Fruit fly (Drosophila melanogaster): ENCODE data around the gene RagA-B.

RagA-B gene

dm6 chr3R:8992928-8993579, 8.9 kb upstream of the RagA-B start, which contains the start of gene CG11975 (continued):
- peak; percentile 43; the same call in 1 of the 3 replicates for TF ChIP-seq CG14860 (GFP tag; IDR thresholded peaks at IDR 0.05; ENCODE audit: partially characterized antibody)
- TF ChIP-seq CG12236 (GFP tag; optimal IDR thresholded peaks at IDR 0.05) = peak; percentile 36
- TF ChIP-seq CG12071 (GFP tag; optimal IDR thresholded peaks at IDR 0.05) = no peak
- TF ChIP-seq CG7556 (GFP tag; optimal IDR thresholded peaks at IDR 0.05) = peak; percentile 62
- TF ChIP-seq NfI (GFP tag; optimal IDR thresholded peaks at IDR 0.05) = peak; percentile 68
- 0 out of 2 replicates have a peak, but pooled peaks have one; percentile 12 for TF ChIP-seq gsb (GFP tag; IDR thresholded peaks at IDR 0.05)
- TF ChIP-seq Fer2 (tag; optimal IDR thresholded peaks at IDR 0.05) = peak; percentile 54
- TF ChIP-seq amos (GFP tag; IDR thresholded peaks at IDR 0.05; ENCODE audit: partially characterized antibody) = peak; percentile 64
- no peak for TF ChIP-seq fd64A (GFP tag; optimal IDR thresholded peaks at IDR 0.05)
- peak; percentile 85 to 90 for TF ChIP-seq dpn (GFP tag; optimal IDR thresholded peaks at IDR 0.05)
- TF ChIP-seq BEAF-32 (GFP tag; optimal IDR thresholded peaks at IDR 0.05) = peak; percentile 84
- TF ChIP-seq CG6854 (GFP tag; optimal IDR thresholded peaks at IDR 0.05) = no peak
- TF ChIP-seq Lim3 (GFP tag; IDR thresholded peaks at IDR 0.05) = no peak
- 0 out of 2 replicates have a peak, but pooled peaks have one; percentile 21 for TF ChIP-seq peb (GFP tag; IDR thresholded peaks at IDR 0.05)
- TF ChIP-seq CG8290 (GFP tag; optimal IDR thresholded peaks at IDR 0.05) = peak; percentile 84
- peak in 1 of 2 experiments; percentile 2 for TF ChIP-seq CG8290 (tag; optimal IDR thresholded peaks at IDR 0.05)
- 0 out of 2 replicates have a peak, but pooled peaks have one; percentile 6 for TF ChIP-seq CG31224 (GFP tag; IDR thresholded peaks at IDR 0.05)

- TF ChIP-seq CG17361 (GFP tag; IDR thresholded peaks at IDR 0.05) = peak; percentile 67; the same call in 2 of the 3 replicates
- no peak for TF ChIP-seq Kr (GFP tag; optimal IDR thresholded peaks at IDR 0.05)
- no peak for TF ChIP-seq CG9437 (GFP tag; optimal IDR thresholded peaks at IDR 0.05)
- 0 out of 3 replicates have a peak, but pooled peaks have one; percentile 20 for TF ChIP-seq vnd (GFP tag; IDR thresholded peaks at IDR 0.05; ENCODE audit: partially characterized antibody)
- TF ChIP-seq Dip2 (GFP tag; IDR thresholded peaks at IDR 0.05) = no peak
- TF ChIP-seq gce (GFP tag; IDR thresholded peaks at IDR 0.05) = no peak
- no peak for TF ChIP-seq twi (tag; optimal IDR thresholded peaks at IDR 0.05)
- TF ChIP-seq CG6854 (GFP tag; optimal IDR thresholded peaks at IDR 0.05) = no peak
- TF ChIP-seq usp (GFP tag; optimal IDR thresholded peaks at IDR 0.05) = no peak
- TF ChIP-seq Side (GFP tag; optimal IDR thresholded peaks at IDR 0.05) = peak; percentile 30
- no peak for TF ChIP-seq CG11560 (tag; IDR thresholded peaks at IDR 0.05)
- TF ChIP-seq az2 (GFP tag; optimal IDR thresholded peaks at IDR 0.05) = no peak
- peak; percentile 32 for TF ChIP-seq Camta (GFP tag; optimal IDR thresholded peaks at IDR 0.05)
- TF ChIP-seq prd (optimal IDR thresholded peaks at IDR 0.05) = no peak
- TF ChIP-seq prd (GFP tag; IDR thresholded peaks at IDR 0.05) = peak; percentile 57; the same call in 2 of the 3 replicates
- peak; percentile 27 for TF ChIP-seq stwl (tag; optimal IDR thresholded peaks at IDR 0.05)
- TF ChIP-seq CG10209 (GFP tag; optimal IDR thresholded peaks at IDR 0.05) = no peak
- peak; percentile 86 for TF ChIP-seq E2f2 (GFP tag; IDR thresholded peaks at IDR 0.05)
- peak; percentile 22 for TF ChIP-seq dmrt11E (tag; optimal IDR thresholded peaks at IDR 0.05)
- TF ChIP-seq CG11695 (GFP tag; IDR thresholded peaks at IDR 0.05) = no peak
- no peak for TF ChIP-seq Lim3 (GFP tag; IDR thresholded peaks at IDR 0.05)
- peak; percentile 56 for TF ChIP-seq pho (GFP tag; optimal IDR thresholded peaks at IDR 0.05)
- no peak for TF ChIP-seq Poxn (GFP tag; IDR thresholded peaks at IDR 0.05)
- TF ChIP-seq Dp (GFP tag; optimal IDR thresholded peaks at IDR 0.05) = peak; percentile 73
- peak; percentile 52 for TF ChIP-seq hbn (GFP tag; IDR thresholded peaks at IDR 0.05; ENCODE audit: partially characterized antibody)
- peak; percentile 50 for TF ChIP-seq CoRest (tag; optimal IDR thresholded peaks at IDR 0.05)
- TF ChIP-seq sim (GFP tag; IDR thresholded peaks at IDR 0.05) = no peak
- peak; percentile 44 for TF ChIP-seq Nf-YC (tag; optimal IDR thresholded peaks at IDR 0.05)
- TF ChIP-seq CG13287 (GFP tag; IDR thresholded peaks at IDR 0.05; ENCODE audit: partially characterized antibody) = peak; percentile 63
- 0 out of 2 replicates have a peak, but pooled peaks have one; percentile 28 for TF ChIP-seq bbx (GFP tag; IDR thresholded peaks at IDR 0.05; ENCODE audit: partially characterized antibody)
- no peak for TF ChIP-seq CG7987 (GFP tag; optimal IDR thresholded peaks at IDR 0.05)
- peak; percentile 91 for TF ChIP-seq bigmax (GFP tag; optimal IDR thresholded peaks at IDR 0.05)
- TF ChIP-seq Lhr (GFP tag; optimal IDR thresholded peaks at IDR 0.05) = peak; percentile 11
These were observed 523 bp upstream of the RagA-B start, which contains the start of gene CG11970 for dm6 chr3R:8984602-8985074. TSS of gene CG11970 (plus strand) at chr3R:8984718.
